Fruit fly (Drosophila melanogaster) whole organism, embryonic: Measurements from ENCODE around the gene Ppcs.

ENCODE experiments used
- Awh ChIP-seq: fragments of 200-800 bp; sonication (Bioruptor generic); IDR thresholded peaks from 2 replicates; pipeline ENCODE4, ENCODE4 v1.3.6; 2022; ENCODE audit warnings: missing biosample characterization, missing genetic modification characterization
- CG12104 ChIP-seq: fragments of 200-800 bp; sonication (Bioruptor generic); optimal IDR thresholded peaks from 3 replicates; lab custom pipeline; 2016; ENCODE audit warnings: missing biosample characterization, missing genetic modification characterization
- CG13775 ChIP-seq: fragments of 200-800 bp; sonication (Bioruptor generic); optimal IDR thresholded peaks from 3 replicates; lab custom pipeline; 2017; ENCODE audit warnings: missing biosample characterization, mild to moderate bottlenecking, missing genetic modification characterization
- CG13894 ChIP-seq: fragments of 200-800 bp; sonication (Bioruptor generic); optimal IDR thresholded peaks from 3 replicates; lab custom pipeline; 2018; ENCODE audit warnings: missing biosample characterization, mild to moderate bottlenecking, missing genetic modification characterization, moderate library complexity
- CG14441 ChIP-seq: fragments of 200-800 bp; sonication (Bioruptor generic); IDR thresholded peaks from 2 replicates; pipeline ENCODE4 v1.3.6; 2022; ENCODE audit warnings: missing biosample characterization, missing genetic modification characterization
- CG15269 ChIP-seq: fragments of 200-800 bp; sonication (Bioruptor generic); optimal IDR thresholded peaks from 2 replicates; lab custom pipeline; 2018; ENCODE audit warnings: missing biosample characterization, mild to moderate bottlenecking, missing genetic modification characterization, moderate library complexity
- CG16779 ChIP-seq: fragments of 200-800 bp; sonication (Bioruptor generic); IDR thresholded peaks from 2 replicates; pipeline ENCODE4 v1.3.6; 2022; ENCODE audit warnings: missing biosample characterization, missing genetic modification characterization
- CG32767 ChIP-seq: fragments of 200-800 bp; sonication (Bioruptor generic); IDR thresholded peaks from 2 replicates; pipeline ENCODE4 v1.3.6; 2022; ENCODE audit warnings: missing biosample characterization, missing genetic modification characterization
- CG6175 ChIP-seq: fragments of 200-800 bp; sonication (Bioruptor generic); IDR thresholded peaks from 3 replicates; pipeline ENCODE4 v1.3.6; 2022; ENCODE audit warnings: missing biosample characterization, missing genetic modification characterization
- CG7963 ChIP-seq: fragments of 200-800 bp; sonication (Bioruptor generic); IDR thresholded peaks from 3 replicates; pipeline ENCODE4 v1.3.6; 2022; ENCODE audit warnings: missing biosample characterization, missing genetic modification characterization; ENCODE audit not compliant: partially characterized antibody
- CG9932 ChIP-seq: fragments of 200-800 bp; sonication (Bioruptor generic); IDR thresholded peaks from 2 replicates; pipeline ENCODE4 v1.3.6; 2022; ENCODE audit warnings: missing biosample characterization, missing genetic modification characterization
- D19A ChIP-seq: fragments of 200-800 bp; optimal IDR thresholded peaks from 3 replicates; lab custom pipeline; 2019; ENCODE audit warnings: missing biosample characterization, mild to moderate bottlenecking, missing genetic modification characterization, moderate library complexity
- Dad ChIP-seq: fragments of 200-800 bp; sonication (Bioruptor generic); optimal IDR thresholded peaks from 3 replicates; lab custom pipeline; 2016; ENCODE audit warnings: missing biosample characterization, missing genetic modification characterization
- Deaf1 ChIP-seq: fragments of 200-800 bp; optimal IDR thresholded peaks from 3 replicates; lab custom pipeline; 2019; ENCODE audit warnings: missing biosample characterization, mild to moderate bottlenecking, missing genetic modification characterization, moderate library complexity
- E2f1 ChIP-seq: fragments of 200-800 bp; sonication (Bioruptor generic); IDR thresholded peaks from 2 replicates; pipeline ENCODE4 v1.3.6; 2022; ENCODE audit warnings: missing biosample characterization, missing genetic modification characterization
- Eip74EF ChIP-seq, 2 experiments: fragments of 200-800 bp in 1 of 2; fragments of >200 bp in 1 of 2; sonication (Bioruptor generic) in 1 of 2; optimal IDR thresholded peaks; 2 replicates each; lab custom pipeline; 2017 to 2019; ENCODE audit warnings: missing biosample characterization in 2 of 2, missing genetic modification characterization in 2 of 2, mild to moderate bottlenecking in 1 of 2, moderate library complexity in 1 of 2
- Gsc ChIP-seq: fragments of 200-800 bp; sonication (Bioruptor generic); IDR thresholded peaks from 2 replicates; pipeline ENCODE4 v1.3.6; 2022; ENCODE audit warnings: missing biosample characterization, missing genetic modification characterization
- Hr51 ChIP-seq, 2 experiments: fragments of 200-800 bp; sonication (Bioruptor generic); optimal IDR thresholded peaks; 2 replicates in 1 of 2; 3 replicates in 1 of 2; lab custom pipeline; 2016 to 2018; ENCODE audit warnings: missing biosample characterization in 2 of 2, missing genetic modification characterization in 2 of 2, mild to moderate bottlenecking in 1 of 2, moderate library complexity in 1 of 2
- Hsf ChIP-seq: fragments of 200-800 bp; sonication (Bioruptor generic); optimal IDR thresholded peaks from 3 replicates; lab custom pipeline; 2016; ENCODE audit warnings: missing biosample characterization, missing genetic modification characterization
- NC2α ChIP-seq: fragments of 200-800 bp; sonication (Bioruptor generic); optimal IDR thresholded peaks from 2 replicates; lab custom pipeline; 2016; ENCODE audit warnings: missing biosample characterization, missing genetic modification characterization
- NFAT ChIP-seq: fragments of 200-800 bp; sonication (Bioruptor generic); IDR thresholded peaks from 2 replicates; pipeline ENCODE4 v1.3.6; 2022; ENCODE audit warnings: missing biosample characterization, missing genetic modification characterization
- Opbp ChIP-seq: fragments of 200-800 bp; sonication (Bioruptor generic); IDR thresholded peaks from 3 replicates; pipeline ENCODE4 v1.3.6; 2022; ENCODE audit warnings: missing biosample characterization, missing genetic modification characterization; ENCODE audit not compliant: partially characterized antibody
- PHDP ChIP-seq: fragments of 200-800 bp; sonication (Bioruptor generic); optimal IDR thresholded peaks from 3 replicates; lab custom pipeline; 2018; ENCODE audit warnings: missing biosample characterization, mild to moderate bottlenecking, missing genetic modification characterization, moderate library complexity
- Ptx1 ChIP-seq: fragments of 200-800 bp; sonication (Bioruptor generic); IDR thresholded peaks from 2 replicates; pipeline ENCODE4 v1.3.6; 2022; ENCODE audit warnings: missing biosample characterization, missing genetic modification characterization
- Ssrp ChIP-seq: fragments of 200-800 bp; sonication (Bioruptor generic); optimal IDR thresholded peaks from 2 replicates; lab custom pipeline; 2018; ENCODE audit warnings: missing biosample characterization, mild to moderate bottlenecking, missing genetic modification characterization, moderate library complexity
- ase ChIP-seq: fragments of 200-800 bp; sonication (Bioruptor generic); IDR thresholded peaks from 3 replicates; pipeline ENCODE4 v1.3.6; 2022; ENCODE audit warnings: missing biosample characterization, missing genetic modification characterization
- bbx ChIP-seq: fragments of 200-800 bp; sonication (Bioruptor generic); IDR thresholded peaks from 2 replicates; pipeline ENCODE4 v1.3.6; 2022; ENCODE audit warnings: missing biosample characterization, missing genetic modification characterization; ENCODE audit not compliant: partially characterized antibody
- cato ChIP-seq: fragments of 200-800 bp; sonication (Bioruptor generic); optimal IDR thresholded peaks from 2 replicates; lab custom pipeline; 2016; ENCODE audit warnings: missing biosample characterization, missing genetic modification characterization, borderline replicate concordance
- crol ChIP-seq: fragments of 200-800 bp; sonication (Bioruptor generic); IDR thresholded peaks from 2 replicates; pipeline ENCODE4 v1.3.6; 2022; ENCODE audit warnings: missing biosample characterization, missing genetic modification characterization
- crp ChIP-seq, 2 experiments: fragments of 200-800 bp; sonication (Bioruptor generic); optimal IDR thresholded peaks; 2 replicates in 1 of 2; 3 replicates in 1 of 2; lab custom pipeline; 2017; ENCODE audit warnings: missing biosample characterization in 2 of 2, missing genetic modification characterization in 2 of 2, mild to moderate bottlenecking in 1 of 2, moderate library complexity in 1 of 2
- danr ChIP-seq: fragments of 200-800 bp; sonication (Bioruptor generic); IDR thresholded peaks from 2 replicates; pipeline ENCODE4 v1.3.6; 2022; ENCODE audit warnings: missing biosample characterization, missing genetic modification characterization
- dm ChIP-seq: fragments of 200-800 bp; sonication (Bioruptor generic); optimal IDR thresholded peaks from 3 replicates; lab custom pipeline; 2016; ENCODE audit warnings: missing biosample characterization, missing genetic modification characterization
- dmrt99B ChIP-seq: fragments of 200-800 bp; sonication (Bioruptor generic); optimal IDR thresholded peaks from 2 replicates; lab custom pipeline; 2018; ENCODE audit warnings: missing biosample characterization, mild to moderate bottlenecking, missing genetic modification characterization, moderate library complexity
- eve ChIP-seq, 2 experiments: fragments of >200 bp; optimal IDR thresholded peaks; 2 replicates each; lab custom pipeline; 2017; ENCODE audit warnings: missing biosample characterization in 2 of 2, missing genetic modification characterization in 2 of 2
- fd102C ChIP-seq: fragments of 200-800 bp; sonication (Bioruptor generic); optimal IDR thresholded peaks from 2 replicates; lab custom pipeline; 2018; ENCODE audit warnings: missing biosample characterization, mild to moderate bottlenecking, missing genetic modification characterization, moderate library complexity
- fd96Cb ChIP-seq: fragments of 200-800 bp; sonication (Bioruptor generic); optimal IDR thresholded peaks from 2 replicates; lab custom pipeline; 2018; ENCODE audit warnings: missing biosample characterization, mild to moderate bottlenecking, missing genetic modification characterization, moderate library complexity
- hbn ChIP-seq: fragments of 200-800 bp; sonication (Bioruptor generic); IDR thresholded peaks from 2 replicates; pipeline ENCODE4 v1.3.6; 2022; ENCODE audit warnings: missing biosample characterization, missing genetic modification characterization; ENCODE audit not compliant: partially characterized antibody
- ind ChIP-seq: fragments of 200-800 bp; sonication (Bioruptor generic); optimal IDR thresholded peaks from 3 replicates; lab custom pipeline; 2016; ENCODE audit warnings: missing biosample characterization, missing genetic modification characterization
- inv ChIP-seq: fragments of 200-800 bp; sonication (Bioruptor generic); IDR thresholded peaks from 2 replicates; pipeline ENCODE4 v1.3.6; 2022; ENCODE audit warnings: missing biosample characterization, missing genetic modification characterization; ENCODE audit not compliant: partially characterized antibody
- lov ChIP-seq, 2 experiments: fragments of 200-800 bp in 1 of 2; fragments of >200 bp in 1 of 2; sonication (Bioruptor generic) in 1 of 2; IDR thresholded peaks in 1 of 2; optimal IDR thresholded peaks in 1 of 2; 2 replicates in 1 of 2; 3 replicates in 1 of 2; pipeline versions ENCODE4 v1.3.6 to Lab custom; 2017 to 2022; ENCODE audit warnings: missing biosample characterization in 1 of 2, missing genetic modification characterization in 1 of 2
- maf-S ChIP-seq: fragments of 200-800 bp; sonication (Bioruptor generic); optimal IDR thresholded peaks from 2 replicates; lab custom pipeline; 2016; ENCODE audit warnings: missing biosample characterization, missing genetic modification characterization
- nmo ChIP-seq: fragments of 200-800 bp; sonication (Bioruptor generic); optimal IDR thresholded peaks from 2 replicates; lab custom pipeline; 2018; ENCODE audit warnings: missing biosample characterization, mild to moderate bottlenecking, missing genetic modification characterization, moderate library complexity
- salm ChIP-seq: fragments of 200-800 bp; sonication (Bioruptor generic); optimal IDR thresholded peaks from 2 replicates; lab custom pipeline; 2018; ENCODE audit warnings: missing biosample characterization, mild to moderate bottlenecking, missing genetic modification characterization
- sc ChIP-seq, 3 experiments: fragments of >200 bp in 2 of 3; fragments of 200-800 bp in 1 of 3; sonication (Bioruptor generic) in 1 of 3; optimal IDR thresholded peaks; 2 replicates in 2 of 3; 3 replicates in 1 of 3; lab custom pipeline; 2017; ENCODE audit warnings: mild to moderate bottlenecking in 1 of 3, missing biosample characterization in 1 of 3, missing genetic modification characterization in 1 of 3, missing genetic modification reagents in 1 of 3
- stc ChIP-seq: fragments of 200-800 bp; sonication (Bioruptor generic); IDR thresholded peaks from 2 replicates; pipeline ENCODE4 v1.3.6; 2022; ENCODE audit warnings: missing biosample characterization, missing genetic modification characterization
- tin ChIP-seq: fragments of 200-800 bp; sonication (Bioruptor generic); optimal IDR thresholded peaks from 3 replicates; lab custom pipeline; 2016; ENCODE audit warnings: missing biosample characterization, missing genetic modification characterization
- trh ChIP-seq: fragments of 200-800 bp; sonication (Bioruptor generic); optimal IDR thresholded peaks from 2 replicates; lab custom pipeline; 2016; ENCODE audit warnings: missing biosample characterization, missing genetic modification characterization
- ttk ChIP-seq: fragments of 200-800 bp; sonication (Bioruptor generic); IDR thresholded peaks from 2 replicates; pipeline ENCODE4 v2.1.2; 2022; ENCODE audit warnings: missing biosample characterization, missing genetic modification characterization
- zfh1 ChIP-seq: fragments of 200-800 bp; sonication (Bioruptor generic); IDR thresholded peaks from 3 replicates; pipeline ENCODE4 v1.3.6; 2022; ENCODE audit warnings: missing biosample characterization, missing genetic modification characterization

Gene Ppcs

dm6 chr3R:19094039-19094438, 53.7 kb downstream of the Ppcs start, which contains the start of gene cdi (continued):
- TF ChIP-seq sc (optimal IDR thresholded peaks at IDR 0.05; lab: Kevin White, UChicago) (no peak), sc (GFP tag; optimal IDR thresholded peaks at IDR 0.05; lab: Kevin White, UChicago) (no peak), CG9932 (GFP tag; lab: Robert Waterston, UW) (peak; percentile 42; the same call in 1 of the 2 replicates), trh (GFP tag; lab: Kevin White, UChicago) (no peak), fd96Cb (tag; lab: Kevin White, UChicago) (no peak), bbx (GFP tag; lab: Robert Waterston, UW) (peak; percentile 59), salm (tag; lab: Kevin White, UChicago) (peak; percentile 15), NFAT (GFP tag; lab: Robert Waterston, UW) (0 out of 2 replicates have a peak, but pooled peaks have one; percentile 15), ttk (GFP tag; lab: Robert Waterston, UW) (no peak), ase (no peak), Opbp (GFP tag; lab: Robert Waterston, UW) (peak; percentile 86), Awh (GFP tag; lab: Robert Waterston, UW) (peak; percentile 20; the same call in 1 of the 2 replicates), Ssrp (tag; lab: Kevin White, UChicago) (no peak), Gsc (GFP tag; lab: Robert Waterston, UW) (no peak), Eip74EF (GFP tag; optimal IDR thresholded peaks at IDR 0.05; lab: Kevin White, UChicago) (no peak), NC2α (GFP tag; lab: Kevin White, UChicago) (peak; percentile 24), inv (peak; percentile 60), dmrt99B (tag; lab: Kevin White, UChicago) (no peak), CG13894 (tag; lab: Kevin White, UChicago) (peak; percentile 25), ind (GFP tag; lab: Kevin White, UChicago) (no peak), eve (GFP tag; optimal IDR thresholded peaks at IDR 0.05; lab: Kevin White, UChicago) (peak in 1 of 2 experiments; percentile 49), crol (no peak), E2f1 (GFP tag; lab: Robert Waterston, UW) (no peak), Ptx1 (no peak), CG16779 (GFP tag; lab: Robert Waterston, UW) (no peak), CG12104 (GFP tag; lab: Kevin White, UChicago) (no peak), lov (optimal IDR thresholded peaks at IDR 0.05; lab: Kevin White, UChicago) (no peak), lov (GFP tag; IDR thresholded peaks at IDR 0.05; lab: Robert Waterston, UW) (no peak), D19A (peak; percentile 1), tin (GFP tag; lab: Kevin White, UChicago) (no peak), PHDP (tag; lab: Kevin White, UChicago) (peak; percentile 9), CG13775 (GFP tag; lab: Kevin White, UChicago) (no peak), Dad (no peak), CG15269 (tag; lab: Kevin White, UChicago) (peak; percentile 24), Hr51 (GFP tag; optimal IDR thresholded peaks at IDR 0.05; lab: Kevin White, UChicago) (no peak), Hsf (GFP tag; lab: Kevin White, UChicago) (no peak), hbn (GFP tag; lab: Robert Waterston, UW) (peak; percentile 57; the same call in 1 of the 2 replicates), cato (GFP tag; lab: Kevin White, UChicago) (no peak), zfh1 (GFP tag; lab: Robert Waterston, UW) (no peak), stc (GFP tag; lab: Robert Waterston, UW) (no peak), CG7963 (GFP tag; lab: Robert Waterston, UW) (peak; percentile 47; the same call in 1 of the 3 replicates), maf-S (GFP tag; lab: Kevin White, UChicago) (no peak), crp (GFP tag; optimal IDR thresholded peaks at IDR 0.05; lab: Kevin White, UChicago) (no peak), CG14441 (GFP tag; lab: Robert Waterston, UW) (no peak), CG6175 (GFP tag; lab: Robert Waterston, UW) (no peak), danr (GFP tag; lab: Robert Waterston, UW) (no peak), fd102C (no peak), nmo (GFP tag; lab: Kevin White, UChicago) (peak; percentile 15), CG32767 (GFP tag; lab: Robert Waterston, UW) (peak; percentile 37; the same call in 1 of the 2 replicates), Deaf1 (tag; lab: Kevin White, UChicago) (peak; percentile 74), dm (GFP tag; lab: Kevin White, UChicago) (no peak)
